Worm (Caenorhabditis elegans) whole organism, L1 larva: ENCODE measurements around the gene Y51H4A.22.

Source experiments
- C34B4.2 ChIP-seq: sonication (generic microtip); optimal IDR thresholded peaks from 2 replicates; lab custom pipeline; 2017; ENCODE audit warnings: mild to moderate bottlenecking, missing genetic modification characterization, missing compliant biosample characterization
- Y116A8C.19 ChIP-seq: sonication (generic microtip); optimal IDR thresholded peaks from 2 replicates; lab custom pipeline; 2016; ENCODE audit warnings: missing compliant biosample characterization, missing genetic modification characterization, borderline replicate concordance
- aha-1 ChIP-seq: fragments of 150-350 bp; optimal IDR thresholded peaks from 2 replicates; lab custom pipeline; 2014; ENCODE audit warnings: missing biosample characterization, missing genetic modification characterization
- aly-2 ChIP-seq: fragments of 150-350 bp; optimal IDR thresholded peaks from 2 replicates; lab custom pipeline; 2014; ENCODE audit warnings: missing biosample characterization, missing genetic modification characterization
- ama-1 ChIP-seq: fragments of 150-350 bp; optimal IDR thresholded peaks from 2 replicates; lab custom pipeline; 2014
- ceh-82 ChIP-seq, 3 experiments: fragments of 150-350 bp in 1 of 3; sonication (generic microtip) in 2 of 3; optimal IDR thresholded peaks; 2 replicates each; lab custom pipeline; 2014 to 2017; ENCODE audit warnings: missing biosample characterization in 3 of 3, missing genetic modification characterization in 3 of 3
- ces-1 ChIP-seq: fragments of 150-350 bp; optimal IDR thresholded peaks from 2 replicates; lab custom pipeline; 2014; ENCODE audit warnings: missing biosample characterization, missing genetic modification reagents, missing genetic modification characterization
- efl-3 ChIP-seq: fragments of 200-800 bp; sonication (Bioruptor generic); optimal IDR thresholded peaks from 2 replicates; lab custom pipeline; 2018; ENCODE audit warnings: mild to moderate bottlenecking, missing genetic modification characterization, missing compliant biosample characterization
- egl-13 ChIP-seq: sonication (generic microtip); optimal IDR thresholded peaks from 2 replicates; lab custom pipeline; 2016; ENCODE audit warnings: missing genotype, missing genetic modification reagents, missing genetic modification characterization, missing compliant biosample characterization
- ets-5 ChIP-seq: fragments of 200-800 bp; sonication (Bioruptor generic); IDR thresholded peaks from 2 replicates; pipeline ENCODE4 v1.3.6; 2022; ENCODE audit warnings: missing genetic modification characterization, missing compliant biosample characterization
- fkh-10 ChIP-seq: sonication (generic microtip); optimal IDR thresholded peaks from 2 replicates; lab custom pipeline; 2017; ENCODE audit warnings: missing biosample characterization, missing genetic modification reagents, missing genetic modification characterization
- fkh-4 ChIP-seq: sonication (generic microtip); optimal IDR thresholded peaks from 2 replicates; lab custom pipeline; 2016; ENCODE audit warnings: missing compliant biosample characterization, missing genetic modification characterization, borderline replicate concordance
- grh-1 ChIP-seq: fragments of 200-800 bp; sonication (Bioruptor generic); IDR thresholded peaks from 2 replicates; pipeline ENCODE4 v1.3.6; 2022; ENCODE audit warnings: missing genetic modification reagents, missing genetic modification characterization, missing compliant biosample characterization
- hlh-17 ChIP-seq: fragments of 200-800 bp; sonication (Bioruptor generic); optimal IDR thresholded peaks from 2 replicates; lab custom pipeline; 2018; ENCODE audit warnings: missing genetic modification characterization, mild to moderate bottlenecking, missing compliant biosample characterization, moderate library complexity, borderline replicate concordance
- irx-1 ChIP-seq: sonication (generic microtip); optimal IDR thresholded peaks from 2 replicates; lab custom pipeline; 2016; ENCODE audit warnings: missing genetic modification characterization, missing compliant biosample characterization
- isw-1 ChIP-seq: fragments of 200-800 bp; sonication (Bioruptor generic); IDR thresholded peaks from 2 replicates; pipeline ENCODE4 v1.3.6; 2022; ENCODE audit warnings: missing genetic modification characterization, missing compliant biosample characterization
- lin-35 ChIP-seq, 2 experiments: fragments of 150-350 bp; optimal IDR thresholded peaks; 2 replicates each; lab custom pipeline; 2014; ENCODE audit warnings: missing biosample characterization in 2 of 2, missing genetic modification characterization in 2 of 2, missing genetic modification reagents in 2 of 2
- lin-39 ChIP-seq: fragments of 150-350 bp; optimal IDR thresholded peaks from 2 replicates; lab custom pipeline; 2014; ENCODE audit warnings: missing biosample characterization, missing genetic modification reagents, missing genetic modification characterization
- mab-9 ChIP-seq: fragments of 200-800 bp; sonication (Bioruptor generic); IDR thresholded peaks from 2 replicates; pipeline ENCODE4 v1.3.6; 2022; ENCODE audit warnings: missing genetic modification reagents, missing genetic modification characterization, missing compliant biosample characterization
- mdl-1 ChIP-seq, 2 experiments: fragments of 150-350 bp; optimal IDR thresholded peaks; 2 replicates each; lab custom pipeline; 2014 to 2017; ENCODE audit warnings: missing biosample characterization in 2 of 2, missing genetic modification characterization in 2 of 2, inconsistent platforms in 1 of 2
- nhr-11 ChIP-seq: fragments of 150-350 bp; optimal IDR thresholded peaks from 2 replicates; lab custom pipeline; 2014; ENCODE audit warnings: missing biosample characterization, missing genetic modification characterization
- nhr-12 ChIP-seq: sonication (generic microtip); optimal IDR thresholded peaks from 2 replicates; lab custom pipeline; 2017; ENCODE audit warnings: missing biosample characterization, missing genetic modification characterization
- nhr-20 ChIP-seq: sonication (generic microtip); optimal IDR thresholded peaks from 2 replicates; lab custom pipeline; 2016; ENCODE audit warnings: mild to moderate bottlenecking, missing genetic modification characterization, missing compliant biosample characterization
- nhr-28 ChIP-seq: fragments of 150-350 bp; optimal IDR thresholded peaks from 2 replicates; lab custom pipeline; 2014; ENCODE audit warnings: missing biosample characterization, missing genetic modification characterization
- nhr-71 ChIP-seq: sonication (generic microtip); optimal IDR thresholded peaks from 2 replicates; lab custom pipeline; 2016; ENCODE audit warnings: mild to moderate bottlenecking, missing genetic modification characterization, moderate library complexity, missing compliant biosample characterization
- nhr-76 ChIP-seq: sonication (generic microtip); optimal IDR thresholded peaks from 2 replicates; lab custom pipeline; 2017; ENCODE audit warnings: missing biosample characterization, missing genetic modification characterization
- pag-3 ChIP-seq: sonication (generic microtip); optimal IDR thresholded peaks from 2 replicates; lab custom pipeline; 2017; ENCODE audit warnings: missing genetic modification characterization, mild to moderate bottlenecking, missing compliant biosample characterization, antibody characterized with exemption, borderline replicate concordance; ENCODE audit not compliant: insufficient read depth
- pax-3 ChIP-seq: fragments of 200-800 bp; sonication (Bioruptor generic); optimal IDR thresholded peaks from 2 replicates; lab custom pipeline; 2018; ENCODE audit warnings: mild to moderate bottlenecking, missing genetic modification characterization, moderate library complexity, missing compliant biosample characterization
- skn-1 ChIP-seq: fragments of 150-350 bp; optimal IDR thresholded peaks from 2 replicates; lab custom pipeline; 2014; ENCODE audit warnings: missing biosample characterization, missing genetic modification characterization
- snpc-4 ChIP-seq: fragments of 150-350 bp; optimal IDR thresholded peaks from 2 replicates; lab custom pipeline; 2014; ENCODE audit warnings: missing biosample characterization, missing genetic modification characterization
- unc-62 ChIP-seq: fragments of 150-350 bp; optimal IDR thresholded peaks from 2 replicates; lab custom pipeline; 2014; ENCODE audit warnings: missing biosample characterization, missing genetic modification reagents, missing genetic modification characterization
- zag-1 ChIP-seq: fragments of 150-350 bp; optimal IDR thresholded peaks from 2 replicates; lab custom pipeline; 2014; ENCODE audit warnings: missing biosample characterization, missing genetic modification characterization
- zip-4 ChIP-seq: fragments of 200-800 bp; sonication (Bioruptor generic); optimal IDR thresholded peaks from 2 replicates; lab custom pipeline; 2018; ENCODE audit warnings: mild to moderate bottlenecking, missing genetic modification characterization, moderate library complexity, missing compliant biosample characterization
- ztf-4 ChIP-seq: fragments of 150-350 bp; optimal IDR thresholded peaks from 2 replicates; lab custom pipeline; 2014; ENCODE audit warnings: missing biosample characterization, missing genetic modification characterization

The Y51H4A.22 gene

DNA sequence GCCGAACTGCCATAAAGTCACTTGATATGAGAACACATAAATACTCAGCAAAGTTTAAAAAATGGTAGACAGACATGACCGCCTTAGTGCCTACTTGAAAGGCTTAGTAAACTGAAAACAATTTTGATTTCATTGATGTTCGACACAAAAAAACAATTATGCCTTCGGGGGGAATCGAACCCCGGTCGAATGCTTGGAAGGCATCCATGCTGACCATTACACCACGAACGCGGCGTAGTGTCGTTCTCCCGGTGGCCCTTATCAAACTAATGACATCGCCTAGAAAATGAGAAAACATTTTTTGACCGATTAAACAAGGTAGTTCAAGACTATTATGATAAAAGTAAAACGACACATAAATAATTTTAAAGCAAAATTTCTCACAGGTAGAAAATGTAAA lies 36.3 kb upstream of the Y51H4A.22 start (continued):
- TF ChIP-seq ets-5 (GFP tag; lab: Robert Waterston, UW) (no peak), irx-1 (tag; lab: Kevin White, UChicago) (no peak), nhr-11 (no peak), ztf-4 (tag; lab: Kevin White, UChicago) (no peak), skn-1 (tag; lab: Kevin White, UChicago) (no peak), zip-4 (GFP tag; lab: Kevin White, UChicago) (no peak), pax-3 (tag; lab: Kevin White, UChicago) (no peak)
- TF ChIP-seq, all 84 proteins: peak for 18

DNA sequence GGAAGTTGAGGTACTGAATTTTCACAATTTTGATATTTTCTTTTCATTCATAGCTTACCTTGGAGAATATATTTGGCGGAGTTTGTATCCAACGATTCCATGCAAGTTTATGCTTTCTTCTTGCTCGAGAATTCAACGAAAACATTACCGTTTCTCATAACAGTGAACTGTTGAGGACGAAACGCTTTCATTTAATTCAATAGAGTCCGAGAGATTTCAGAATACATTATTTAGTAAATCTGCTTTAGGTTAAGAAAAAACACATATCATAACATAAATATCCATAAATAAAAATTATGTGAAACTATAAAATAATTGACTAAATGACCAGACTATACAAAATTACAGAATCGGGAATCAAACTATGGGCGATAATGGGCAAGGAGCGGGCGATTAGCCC lies 25.9 kb upstream of the Y51H4A.22 start, which contains the start of gene Y51H4A.941:
TSS of gene Y51H4A.941 (minus strand) at position 101 of the 400 bp plus-strand sequence.
- TF ChIP-seq mab-9 (GFP tag; lab: Robert Waterston, UW) (no peak), nhr-11 (no peak), nhr-20 (no peak), ets-5 (GFP tag; lab: Robert Waterston, UW) (no peak)

DNA sequence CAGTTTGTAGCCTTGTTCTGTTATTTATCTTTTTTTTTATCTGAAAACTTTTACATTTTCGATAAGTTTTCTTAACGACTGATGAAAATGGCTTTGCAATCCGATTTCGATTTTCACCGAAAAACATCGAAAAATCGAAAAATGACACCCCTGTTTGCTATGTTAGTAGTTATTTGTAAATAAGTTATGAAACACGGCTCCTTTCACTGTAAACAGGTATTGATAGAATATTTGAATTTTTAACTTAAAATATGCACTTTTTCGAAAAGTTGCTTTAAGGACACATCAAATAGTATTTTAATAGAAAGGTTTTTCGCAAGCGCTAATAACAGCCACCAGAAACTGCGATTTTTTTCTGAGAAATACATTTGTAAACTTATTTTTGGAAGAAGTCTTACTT lies 24.1 kb upstream of the Y51H4A.22 start:
- TF ChIP-seq nhr-12 (tag; lab: Kevin White, UChicago) (no peak), mdl-1 (tag; optimal IDR thresholded peaks at IDR 0.05; lab: Kevin White, UChicago) (no peak), zag-1 (tag; lab: Kevin White, UChicago) (no peak), ces-1 (GFP tag; lab: Kevin White, UChicago) (no peak), ama-1 (lab: Kevin White, UChicago) (no peak), aly-2 (no peak), nhr-11 (no peak), skn-1 (tag; lab: Kevin White, UChicago) (no peak), snpc-4 (tag; lab: Kevin White, UChicago) (no peak)

DNA sequence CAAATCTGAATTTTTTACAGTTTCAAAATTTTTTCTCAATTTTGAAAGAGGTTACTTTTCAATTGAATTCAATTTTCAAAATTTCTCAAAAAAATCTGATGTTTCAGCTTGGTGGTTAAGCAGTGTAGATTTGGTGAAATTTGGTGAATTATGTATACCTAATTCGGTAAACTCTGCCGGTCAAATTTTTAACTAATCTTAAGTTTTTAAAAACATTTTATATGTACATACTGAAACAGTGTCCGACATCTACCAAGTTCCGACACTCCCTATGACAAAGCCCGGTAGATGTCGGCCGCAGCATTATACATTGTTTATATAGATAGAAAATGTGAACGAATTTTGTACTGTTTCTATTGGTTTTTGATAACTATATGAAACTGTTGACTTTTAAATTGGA lies 13.6 kb upstream of the Y51H4A.22 start:
- TF ChIP-seq C34B4.2: no peak
- no peak for TF ChIP-seq grh-1 (GFP tag; lab: Robert Waterston, UW)
- TF ChIP-seq nhr-71 (tag; lab: Kevin White, UChicago): no peak
- TF ChIP-seq Y116A8C.19 (tag; lab: Kevin White, UChicago): no peak
- TF ChIP-seq fkh-4 (tag; lab: Kevin White, UChicago): no peak
- TF ChIP-seq nhr-28: no peak
- no peak for TF ChIP-seq pag-3 (tag; lab: Kevin White, UChicago)
- no peak for TF ChIP-seq aly-2

DNA sequence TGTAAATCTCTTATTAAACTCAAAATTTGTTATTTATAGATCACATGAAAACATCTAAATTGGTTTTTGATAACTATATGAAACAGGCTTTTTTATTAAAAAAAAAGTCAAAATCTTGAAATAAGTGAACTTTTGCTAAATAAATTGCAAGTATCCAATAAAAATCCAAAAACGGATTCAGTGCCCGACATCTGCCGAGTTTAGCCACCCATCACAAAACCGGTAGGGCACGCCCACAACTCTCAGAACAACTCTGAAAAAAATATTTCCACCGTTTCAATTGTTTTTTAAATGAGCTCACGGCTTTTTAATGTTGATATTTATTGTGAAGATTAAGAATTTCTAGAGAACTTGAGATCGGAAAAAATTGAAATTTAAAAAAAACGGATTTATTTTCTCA lies 10.8 kb upstream of the Y51H4A.22 start:
- no peak for TF ChIP-seq aha-1
- no peak for TF ChIP-seq ceh-82 (tag; optimal IDR thresholded peaks at IDR 0.05; lab: Kevin White, UChicago)
- TF ChIP-seq hlh-17 (GFP tag; lab: Kevin White, UChicago): no peak
- TF ChIP-seq efl-3 (GFP tag; lab: Kevin White, UChicago): no peak
- TF ChIP-seq egl-13 (tag; lab: Kevin White, UChicago): no peak
- TF ChIP-seq Y116A8C.19 (tag; lab: Kevin White, UChicago): no peak
- TF ChIP-seq isw-1 (GFP tag; lab: Robert Waterston, UW): no peak
- TF ChIP-seq C34B4.2: no peak
- TF ChIP-seq fkh-10: no peak
- no peak for TF ChIP-seq ztf-4 (tag; lab: Kevin White, UChicago)
- no peak for TF ChIP-seq unc-62 (GFP tag; lab: Kevin White, UChicago)
- TF ChIP-seq nhr-76 (tag; lab: Kevin White, UChicago): no peak
- no peak for TF ChIP-seq lin-39 (tag; lab: Kevin White, UChicago)
- TF ChIP-seq nhr-12 (tag; lab: Kevin White, UChicago): no peak
- no peak for TF ChIP-seq ama-1 (lab: Kevin White, UChicago)
- no peak for TF ChIP-seq mab-9 (GFP tag; lab: Robert Waterston, UW)
- no peak for TF ChIP-seq aly-2
- TF ChIP-seq lin-35 (GFP tag; optimal IDR thresholded peaks at IDR 0.05; lab: Kevin White, UChicago): no peak
- TF ChIP-seq nhr-71 (tag; lab: Kevin White, UChicago): no peak
